Worm (Caenorhabditis elegans): ENCODE results near the gene his-8.

Gene his-8

DNA sequence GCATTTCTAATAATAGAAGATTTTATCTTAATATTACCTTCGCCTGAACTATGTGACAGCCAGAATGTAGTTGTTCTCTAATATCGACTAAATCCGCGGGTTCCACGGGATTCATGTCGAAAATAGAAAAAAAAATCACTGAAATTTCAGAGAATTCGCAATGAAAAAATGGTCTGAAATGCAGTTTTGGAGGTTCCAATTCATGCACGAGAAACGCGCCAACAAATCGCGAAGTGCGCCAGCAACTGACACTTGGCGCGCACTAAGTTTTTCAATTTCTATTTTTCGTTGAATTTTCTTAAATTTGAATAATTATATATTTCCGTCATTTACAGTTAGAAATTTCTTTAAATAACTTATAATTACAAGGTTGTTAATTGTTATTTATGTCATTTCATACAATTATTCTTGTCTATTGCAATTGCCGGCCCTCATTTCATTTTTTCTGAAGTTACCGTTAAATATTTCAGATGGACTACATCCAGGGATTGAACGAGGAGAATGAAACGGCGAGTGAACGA lies 37.0 kb upstream of the his-8 start, which contains the start of the genes F25G6.9 and symk-1 (continued):
- TF ChIP-seq ZK185.1 (tag; optimal IDR thresholded peaks at IDR 0.05; ENCODE audit: poor library complexity, severe bottlenecking) (peak; percentile 45), cebp-2 (GFP tag; IDR thresholded peaks at IDR 0.05) (no peak), mes-4 (tag; optimal IDR thresholded peaks at IDR 0.05) (no peak), lin-35 (GFP tag; optimal IDR thresholded peaks at IDR 0.05) (peak in 1 of 3 experiments; percentile 42), let-607 (tag; optimal IDR thresholded peaks at IDR 0.05) (no peak), lag-1 (GFP tag; IDR thresholded peaks at IDR 0.05) (no peak), egl-44 (GFP tag; IDR thresholded peaks at IDR 0.05) (no peak), snpc-4 (GFP tag; optimal IDR thresholded peaks at IDR 0.05) (no peak), snpc-4 (tag; optimal IDR thresholded peaks at IDR 0.05) (peak in 2 of 4 experiments; percentile 42 to 55), lin-54 (GFP tag; optimal IDR thresholded peaks at IDR 0.05) (peak; percentile 52), lin-40 (tag; optimal IDR thresholded peaks at IDR 0.05) (peak; percentile 72), lsl-1 (GFP tag; optimal IDR thresholded peaks at IDR 0.05) (peak; percentile 37), dox-1 (GFP tag; IDR thresholded peaks at IDR 0.05) (peak; percentile 55; the same call in 1 of the 2 replicates), bed-2 (GFP tag; IDR thresholded peaks at IDR 0.05) (no peak), efl-1 (GFP tag; optimal IDR thresholded peaks at IDR 0.05) (peak; percentile 27)

ce11 chrV:8569172-8569571 lies 36.3 kb upstream of the his-8 start:
- TF ChIP-seq snpc-1.3 (tag; optimal IDR thresholded peaks at IDR 0.05; ENCODE audit: insufficient read depth) (no peak), attf-6 (GFP tag; IDR thresholded peaks at IDR 0.05) (no peak), ZK185.1 (tag; optimal IDR thresholded peaks at IDR 0.05; ENCODE audit: poor library complexity, severe bottlenecking) (no peak), hrde-1 (tag; optimal IDR thresholded peaks at IDR 0.05; ENCODE audit: borderline replicate concordance) (no peak), unc-62 (GFP tag; optimal IDR thresholded peaks at IDR 0.05) (no peak), Y53G8AR.9 (GFP tag; conservative IDR thresholded peaks at IDR 0.05) (no peak), egl-44 (GFP tag; IDR thresholded peaks at IDR 0.05) (no peak), rpc-1 (optimal IDR thresholded peaks at IDR 0.05) (no peak), rpc-1 (tag; optimal IDR thresholded peaks at IDR 0.05) (no peak), F57C9.4 (tag; optimal IDR thresholded peaks at IDR 0.05) (no peak), sptf-2 (GFP tag; optimal IDR thresholded peaks at IDR 0.05) (no peak), ceh-58 (GFP tag; IDR thresholded peaks at IDR 0.05) (no peak), madf-6 (GFP tag; IDR thresholded peaks at IDR 0.05) (no peak), C17E4.6 (GFP tag; IDR thresholded peaks at IDR 0.05) (no peak), efl-1 (GFP tag; optimal IDR thresholded peaks at IDR 0.05) (no peak), dpl-1 (GFP tag; optimal IDR thresholded peaks at IDR 0.05) (no peak), F52B5.7 (tag; optimal IDR thresholded peaks at IDR 0.05) (no peak), ceh-91 (GFP tag; IDR thresholded peaks at IDR 0.05) (no peak), lin-54 (GFP tag; optimal IDR thresholded peaks at IDR 0.05) (no peak), ceh-100 (GFP tag; IDR thresholded peaks at IDR 0.05) (no peak), attf-5 (GFP tag; optimal IDR thresholded peaks at IDR 0.05) (no peak)

ce11 chrV:8565075-8565474 lies 32.2 kb upstream of the his-8 start, which contains the start of gene F25G6.8:
Gene F25G6.8, minus strand, starts transcription at chrV:8565175.
- TF ChIP-seq B0019.2 (GFP tag; conservative IDR thresholded peaks at IDR 0.05) (no peak), tlf-1 (GFP tag; optimal IDR thresholded peaks at IDR 0.05) (no peak), die-1 (tag; optimal IDR thresholded peaks at IDR 0.05) (no peak), F37B4.10 (GFP tag; IDR thresholded peaks at IDR 0.05) (no peak), Y56A3A.18 (GFP tag; IDR thresholded peaks at IDR 0.05) (no peak), hsf-1 (GFP tag; IDR thresholded peaks at IDR 0.05) (no peak), Y79H2A.3 (GFP tag; conservative IDR thresholded peaks at IDR 0.05) (no peak), B0336.3 (GFP tag; IDR thresholded peaks at IDR 0.05) (no peak), K12H6.12 (tag; optimal IDR thresholded peaks at IDR 0.05) (no peak), lin-40 (tag; optimal IDR thresholded peaks at IDR 0.05) (no peak), F23B12.7 (tag; optimal IDR thresholded peaks at IDR 0.05; ENCODE audit: insufficient read depth) (no peak), repo-1 (tag; optimal IDR thresholded peaks at IDR 0.05) (no peak), lin-26 (GFP tag; IDR thresholded peaks at IDR 0.05) (no peak), mes-4 (tag; optimal IDR thresholded peaks at IDR 0.05) (no peak)

Data from whole organism, young adult.